Worm (Caenorhabditis elegans) whole organism, L4/young adult: ENCODE measurements around the gene C14C6.13.

Experiments
- W03F9.2 ChIP-seq: fragments of 150-350 bp; optimal IDR thresholded peaks from 2 replicates; lab custom pipeline; 2014; ENCODE audit warnings: missing biosample characterization, missing genetic modification characterization
- him-1 ChIP-seq: sonication (generic microtip); optimal IDR thresholded peaks from 2 replicates; lab custom pipeline; 2016; ENCODE audit warnings: missing genotype, missing genetic modification reagents, missing genetic modification characterization, missing compliant biosample characterization

DNA sequence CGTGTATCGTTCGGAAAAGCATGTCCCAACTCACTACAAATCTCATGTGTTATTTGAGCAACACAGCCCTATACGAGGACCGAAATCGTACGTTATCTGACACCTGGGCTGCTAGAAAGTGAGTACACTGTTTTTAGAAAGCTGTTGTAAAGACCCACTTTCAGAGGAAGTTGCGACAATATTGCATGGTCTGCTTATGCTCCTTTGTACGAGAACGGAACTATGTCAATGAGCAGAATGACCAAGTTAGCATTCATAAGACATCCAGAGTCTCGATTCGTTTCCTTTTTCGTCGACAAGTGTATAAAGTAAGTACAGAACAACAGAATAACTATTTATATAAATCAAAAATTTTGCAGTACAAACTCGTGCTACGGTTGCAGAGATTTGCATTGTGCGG is 2.4 kb upstream of the C14C6.13 start:
- no peak for TF ChIP-seq him-1 (tag; lab: Kevin White, UChicago)
- TF ChIP-seq W03F9.2 = no peak
